Worm (Caenorhabditis elegans) whole organism, L4/young adult: ENCODE data around the gene cri-3.

Experiments
- W03F9.2 ChIP-seq: fragments of 150-350 bp; optimal IDR thresholded peaks from 2 replicates; lab custom pipeline; 2014; ENCODE audit warnings: missing biosample characterization, missing genetic modification characterization
- dao-5 ChIP-seq: sonication (generic microtip); optimal IDR thresholded peaks from 2 replicates; lab custom pipeline; 2016; ENCODE audit warnings: missing genotype, missing genetic modification characterization, moderate library complexity, missing compliant biosample characterization
- him-1 ChIP-seq: sonication (generic microtip); optimal IDR thresholded peaks from 2 replicates; lab custom pipeline; 2016; ENCODE audit warnings: missing genotype, missing genetic modification reagents, missing genetic modification characterization, missing compliant biosample characterization

The cri-3 gene

ce11 chrIII:3390144-3390543, 6.0 kb upstream of the cri-3 start:
- TF ChIP-seq W03F9.2 (tag; lab: Kevin White, UChicago) (peak; percentile 54), dao-5 (tag; lab: Kevin White, UChicago) (no peak), him-1 (no peak)

- TF ChIP-seq W03F9.2 (tag; lab: Kevin White, UChicago) (no peak), him-1 (no peak), dao-5 (tag; lab: Kevin White, UChicago) (no peak)
Measured at ce11 chrIII:3393687-3394086, 2.5 kb upstream of the cri-3 start, which contains the start of gene mlc-4. TSS of gene mlc-4 (minus strand) at chrIII:3393787.

DNA sequence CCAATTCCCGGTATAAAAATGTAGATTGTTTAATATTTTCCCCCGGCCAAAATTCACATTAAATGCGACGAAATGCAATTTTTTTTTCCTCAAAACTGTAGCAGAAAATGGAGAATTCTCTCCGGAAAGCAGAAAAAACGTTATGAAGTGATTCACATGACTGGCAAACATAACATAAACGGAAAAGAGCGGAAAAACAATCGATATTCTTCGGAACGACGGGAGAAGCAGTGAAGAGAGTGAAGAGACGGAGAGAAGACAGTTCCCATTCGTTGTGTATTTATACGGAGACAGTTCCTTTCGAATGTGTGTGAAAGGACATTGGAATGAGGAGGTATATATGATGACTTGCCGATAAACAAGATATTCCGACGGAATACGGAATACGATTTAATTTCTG, 1.0 kb upstream of the cri-3 start:
- no peak for TF ChIP-seq dao-5 (tag; lab: Kevin White, UChicago)
- TF ChIP-seq W03F9.2 (tag; lab: Kevin White, UChicago), result no peak

DNA sequence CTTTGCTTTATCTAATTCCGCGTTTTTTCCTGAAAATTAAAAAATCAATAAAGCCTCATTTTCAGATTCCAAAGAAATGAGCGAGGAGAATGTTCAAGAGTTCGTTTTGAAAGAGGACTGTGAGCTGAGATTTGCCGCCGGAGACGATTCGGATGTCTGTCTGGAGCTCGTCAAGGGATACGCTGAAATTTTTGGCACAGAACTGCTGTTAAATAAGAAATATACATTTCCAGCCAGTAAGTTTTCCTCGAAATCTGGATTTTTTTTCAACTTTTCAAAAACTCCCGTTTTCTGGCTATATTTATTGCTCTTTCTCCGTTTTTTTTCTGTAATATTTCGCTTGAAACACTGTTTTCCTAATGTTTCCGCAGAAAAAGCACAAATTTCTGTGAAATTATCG, 1.5 kb downstream of the cri-3 start, which contains the start of gene clpf-1:
TSS of gene clpf-1 (plus strand) at position 66 of the 400 bp plus-strand sequence.
- no peak for TF ChIP-seq him-1
- TF ChIP-seq W03F9.2 (tag; lab: Kevin White, UChicago), result no peak
- no peak for TF ChIP-seq dao-5 (tag; lab: Kevin White, UChicago)

- TF ChIP-seq W03F9.2 (tag; lab: Kevin White, UChicago) (peak; percentile 28), him-1 (no peak), dao-5 (tag; lab: Kevin White, UChicago) (no peak)
Measured at ce11 chrIII:3398485-3398884, 2.3 kb downstream of the cri-3 start.

ce11 chrIII:3400444-3400843, 4.3 kb downstream of the cri-3 start:
- TF ChIP-seq him-1 (no peak), dao-5 (tag; lab: Kevin White, UChicago) (no peak), W03F9.2 (tag; lab: Kevin White, UChicago) (no peak)

- peak; percentile 52 for TF ChIP-seq W03F9.2 (tag; lab: Kevin White, UChicago)
- TF ChIP-seq him-1, result no peak
Measured at ce11 chrIII:3404354-3404913, 8.3 kb downstream of the cri-3 start, which contains the start of the genes npp-9 and F59A2.5. TSS of gene npp-9 (minus strand) at chrIII:3404479. TSS of gene F59A2.5 (plus strand) at chrIII:3404863.

DNA sequence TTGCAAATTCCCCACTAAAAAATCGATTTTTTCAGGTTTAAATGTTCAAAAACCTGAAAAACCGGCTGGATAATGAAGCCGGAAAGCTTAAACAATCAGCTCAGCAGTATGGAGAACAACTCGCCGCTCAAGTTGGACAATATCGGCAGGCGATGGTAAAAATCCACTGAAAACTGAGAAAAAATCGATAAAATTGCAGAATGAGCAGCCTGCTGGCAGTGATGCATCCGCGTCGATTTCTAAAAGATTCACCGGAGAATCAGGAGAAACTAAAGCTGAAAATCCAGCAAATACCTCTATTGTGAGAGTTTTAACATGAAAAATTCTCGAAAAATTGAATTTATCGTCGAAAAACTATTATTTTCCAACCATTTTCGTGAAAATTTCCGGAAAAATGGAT, 9.4 kb downstream of the cri-3 start, which contains the start of gene golg-4:
TSS of gene golg-4 (plus strand) at position 34 of the 400 bp plus-strand sequence.
- TF ChIP-seq W03F9.2 (tag; lab: Kevin White, UChicago) (no peak), him-1 (no peak), dao-5 (tag; lab: Kevin White, UChicago) (no peak)

DNA sequence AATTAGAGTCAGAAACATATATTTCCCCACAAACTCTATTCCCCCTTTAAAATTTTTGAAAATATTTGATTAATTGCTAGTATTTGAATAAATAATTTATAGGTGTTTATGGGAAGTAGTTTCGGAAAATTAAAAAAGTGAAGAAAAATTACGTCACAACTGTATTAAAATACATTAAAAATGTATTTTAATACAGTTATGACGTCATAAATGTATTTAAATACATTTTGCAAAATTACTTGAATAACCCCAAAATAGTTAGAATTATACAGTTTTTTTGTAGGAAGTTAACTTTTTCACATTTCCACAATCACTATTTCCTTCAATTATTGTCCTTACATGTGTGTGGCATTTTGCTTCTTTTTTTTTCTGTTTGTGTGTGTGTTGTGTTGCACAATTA, 17.3 kb downstream of the cri-3 start:
- TF ChIP-seq him-1 (no peak), W03F9.2 (tag; lab: Kevin White, UChicago) (no peak), dao-5 (tag; lab: Kevin White, UChicago) (no peak)

DNA sequence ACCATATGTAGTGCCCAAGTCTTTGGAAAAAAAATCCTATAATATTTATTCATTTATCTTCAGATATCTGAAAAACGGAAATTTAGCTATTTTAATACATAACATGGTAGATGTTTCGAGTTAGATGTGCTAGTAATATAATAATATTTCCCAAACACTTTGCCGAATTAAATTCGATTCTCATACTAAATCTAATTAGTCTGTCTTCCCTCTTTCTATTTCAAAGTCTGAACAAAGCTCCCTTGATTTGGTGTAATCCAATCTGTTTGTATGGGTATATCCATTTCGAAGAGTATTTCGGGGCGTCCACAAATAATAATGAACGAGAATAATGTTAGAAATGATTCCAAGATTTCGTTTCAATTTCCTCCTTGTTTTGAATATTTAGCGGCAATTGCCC, 18.3 kb downstream of the cri-3 start:
- TF ChIP-seq dao-5 (tag; lab: Kevin White, UChicago) (no peak), him-1 (no peak), W03F9.2 (tag; lab: Kevin White, UChicago) (no peak)

DNA sequence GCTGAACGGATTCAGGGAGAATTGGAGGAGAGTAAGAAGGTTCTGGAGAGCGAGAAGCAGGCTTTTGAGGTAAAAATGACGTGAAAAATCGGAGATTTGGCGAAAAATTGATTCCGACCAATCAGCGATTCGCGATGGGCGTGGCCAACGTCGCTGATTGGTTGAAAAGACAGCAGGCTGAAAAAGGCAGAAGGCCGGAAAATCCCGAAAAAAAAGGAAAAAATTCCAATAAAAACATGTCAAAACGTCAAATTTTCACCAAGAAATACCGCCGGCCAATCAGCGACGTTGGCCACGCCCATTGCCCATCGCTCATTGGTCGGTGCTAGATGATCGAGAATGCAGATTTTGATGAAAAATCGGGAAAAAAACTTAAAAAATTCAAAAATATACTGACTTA, 21.3 kb downstream of the cri-3 start:
- TF ChIP-seq dao-5 (tag; lab: Kevin White, UChicago) (no peak), him-1 (no peak)

ce11 chrIII:3418906-3419305, 22.8 kb downstream of the cri-3 start:
- no peak for TF ChIP-seq dao-5 (tag; lab: Kevin White, UChicago)
- TF ChIP-seq him-1, result no peak
- TF ChIP-seq W03F9.2 (tag; lab: Kevin White, UChicago), result no peak

DNA sequence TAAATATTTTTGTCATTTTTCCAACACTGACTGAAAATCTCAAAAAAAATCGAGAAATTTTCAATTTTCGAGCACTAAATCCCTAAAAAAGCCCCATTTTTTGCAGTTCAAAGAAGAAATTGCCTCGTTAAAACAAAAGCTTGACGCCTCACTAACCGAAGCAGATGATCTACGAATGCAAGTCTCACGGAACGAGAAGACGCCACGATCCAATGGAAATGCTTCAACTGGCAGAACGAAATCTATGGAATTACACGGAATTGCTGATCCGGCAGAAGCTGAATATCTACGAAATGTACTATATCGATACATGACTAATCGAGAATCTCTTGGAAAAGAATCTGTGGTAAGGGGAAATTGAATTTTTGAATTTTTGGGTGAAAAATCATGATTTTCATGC, 27.8 kb downstream of the cri-3 start:
- no peak for TF ChIP-seq him-1
- TF ChIP-seq dao-5 (tag; lab: Kevin White, UChicago), result no peak
- no peak for TF ChIP-seq W03F9.2 (tag; lab: Kevin White, UChicago)

- TF ChIP-seq him-1, result no peak
Measured at ce11 chrIII:3425438-3425837, 29.3 kb downstream of the cri-3 start, which contains the start of gene metl-18. TSS of gene metl-18 (plus strand) at chrIII:3425738.

DNA sequence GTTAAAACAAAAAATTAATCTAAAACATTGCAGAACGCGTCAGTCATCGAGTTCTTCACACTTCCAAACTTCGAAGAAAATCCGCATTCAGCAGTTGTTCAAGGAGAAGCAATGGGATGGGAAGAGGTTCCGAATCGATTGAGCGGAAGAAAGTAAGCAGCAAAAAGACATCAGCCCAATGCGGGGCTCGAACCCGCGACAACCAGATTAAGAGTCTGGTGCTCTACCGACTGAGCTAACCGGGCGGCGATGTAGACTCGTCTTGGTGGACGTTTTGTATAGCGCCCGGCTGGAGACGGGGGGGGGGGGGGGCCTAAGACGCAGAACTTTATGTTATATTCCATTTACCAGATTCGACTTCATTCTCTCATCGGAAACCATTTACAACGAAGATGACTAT, 30.6 kb downstream of the cri-3 start:
- TF ChIP-seq him-1, result no peak
